Worm (Caenorhabditis elegans) whole organism, L4 larva: ENCODE data around the gene gly-6.
A peak's percentile ranks its signal among the peaks of the same experiment; 100 is the strongest.

ENCODE experiments used
- D1046.2 ChIP-seq: fragments of 200-800 bp; sonication (Bioruptor generic); IDR thresholded peaks from 2 replicates; pipeline ENCODE4 v1.3.6; 2022; ENCODE audit warnings: missing genetic modification characterization, missing compliant biosample characterization
- F10B5.3 ChIP-seq: sonication (generic microtip); optimal IDR thresholded peaks from 2 replicates; lab custom pipeline; 2016; ENCODE audit warnings: mild to moderate bottlenecking, missing genetic modification characterization, missing compliant biosample characterization
- F26F4.8 ChIP-seq: fragments of 200-800 bp; sonication (Bioruptor generic); conservative IDR thresholded peaks from 2 replicates; pipeline ENCODE4 v1.3.6; 2022; ENCODE audit warnings: missing genetic modification characterization, missing compliant biosample characterization
- F44E2.7 ChIP-seq: fragments of 200-800 bp; sonication (Bioruptor generic); IDR thresholded peaks from 2 replicates; pipeline ENCODE4 v2.1.2; 2022; ENCODE audit warnings: missing genetic modification characterization, missing compliant biosample characterization
- Y48G9A.11 ChIP-seq: fragments of 200-800 bp; sonication (Bioruptor generic); IDR thresholded peaks from 2 replicates; pipeline ENCODE4 v1.3.6; 2022; ENCODE audit warnings: missing genetic modification reagents, missing genetic modification characterization, missing compliant biosample characterization
- Y5F2A.4 ChIP-seq: fragments of 200-800 bp; sonication (Bioruptor generic); optimal IDR thresholded peaks from 2 replicates; lab custom pipeline; 2018; ENCODE audit warnings: mild to moderate bottlenecking, missing genetic modification characterization, missing compliant biosample characterization
- ZK337.2 ChIP-seq: fragments of 200-800 bp; sonication (Bioruptor generic); IDR thresholded peaks from 2 replicates; pipeline ENCODE4 v1.3.6; 2022; ENCODE audit warnings: missing genetic modification reagents, missing genetic modification characterization, missing compliant biosample characterization
- ZK546.5 ChIP-seq, 2 experiments: sonication (generic microtip); optimal IDR thresholded peaks; 2 replicates each; lab custom pipeline; 2017; ENCODE audit warnings: missing biosample characterization in 2 of 2, missing genetic modification characterization in 2 of 2
- aha-1 ChIP-seq: fragments of 150-350 bp; peaks from one replicate; lab custom pipeline; 2014; ENCODE audit warnings: missing biosample characterization, missing genetic modification characterization
- ceh-20 ChIP-seq: fragments of 200-800 bp; sonication (Bioruptor generic); IDR thresholded peaks from 2 replicates; pipeline ENCODE4 v1.3.6; 2022; ENCODE audit warnings: missing genetic modification reagents, missing genetic modification characterization, missing compliant biosample characterization
- ceh-28 ChIP-seq: fragments of 150-350 bp; optimal IDR thresholded peaks from 2 replicates; lab custom pipeline; 2014; ENCODE audit warnings: missing biosample characterization, missing genetic modification reagents, missing genetic modification characterization
- ceh-32 ChIP-seq: sonication (generic microtip); optimal IDR thresholded peaks from 2 replicates; lab custom pipeline; 2016; ENCODE audit warnings: mild to moderate bottlenecking, missing genetic modification characterization, missing compliant biosample characterization; ENCODE audit not compliant: poor library complexity
- ceh-62 ChIP-seq: sonication (generic microtip); optimal IDR thresholded peaks from 2 replicates; lab custom pipeline; 2017; ENCODE audit warnings: missing biosample characterization, missing genetic modification characterization
- ces-1 ChIP-seq: fragments of 150-350 bp; sonication (generic microtip); optimal IDR thresholded peaks from 4 replicates; lab custom pipeline; 2014; ENCODE audit warnings: missing biosample characterization, missing genetic modification reagents, missing genetic modification characterization
- dmd-9 ChIP-seq: fragments of 200-800 bp; sonication (Bioruptor generic); IDR thresholded peaks from 2 replicates; pipeline ENCODE4 v1.3.6; 2022; ENCODE audit warnings: missing genetic modification reagents, missing genetic modification characterization, missing compliant biosample characterization
- duxl-1 ChIP-seq: sonication (generic microtip); optimal IDR thresholded peaks from 2 replicates; lab custom pipeline; 2016; ENCODE audit warnings: mild to moderate bottlenecking, missing genetic modification characterization, moderate library complexity, missing compliant biosample characterization; ENCODE audit not compliant: poor library complexity
- dve-1 ChIP-seq: sonication (generic microtip); optimal IDR thresholded peaks from 2 replicates; lab custom pipeline; 2017; ENCODE audit warnings: antibody characterized with exemption, mild to moderate bottlenecking, missing genetic modification characterization, missing compliant biosample characterization; ENCODE audit not compliant: insufficient read depth
- egl-43 ChIP-seq: fragments of 200-800 bp; sonication (Bioruptor generic); IDR thresholded peaks from 2 replicates; pipeline ENCODE4 v1.3.6; 2022; ENCODE audit warnings: missing genetic modification reagents, missing genetic modification characterization, missing compliant biosample characterization
- gei-8 ChIP-seq: fragments of 200-800 bp; sonication (Bioruptor generic); optimal IDR thresholded peaks from 2 replicates; lab custom pipeline; 2018; ENCODE audit warnings: mild to moderate bottlenecking, missing genetic modification characterization, missing compliant biosample characterization
- hif-1 ChIP-seq, 2 experiments: sonication (generic microtip); optimal IDR thresholded peaks; 2 replicates each; lab custom pipeline; 2016 to 2017; ENCODE audit warnings: missing compliant biosample characterization in 2 of 2, missing genetic modification characterization in 2 of 2, missing genetic modification reagents in 2 of 2, missing genotype in 2 of 2, mild to moderate bottlenecking in 1 of 2
- hlh-30 ChIP-seq: sonication (generic microtip); optimal IDR thresholded peaks from 2 replicates; lab custom pipeline; 2017; ENCODE audit warnings: antibody characterized with exemption, mild to moderate bottlenecking, missing genetic modification characterization, missing compliant biosample characterization; ENCODE audit not compliant: insufficient read depth
- hmg-1.1 ChIP-seq: fragments of 200-800 bp; sonication (Bioruptor generic); IDR thresholded peaks from 2 replicates; pipeline ENCODE4 v1.3.6; 2022; ENCODE audit warnings: missing genetic modification reagents, missing genetic modification characterization, missing compliant biosample characterization
- lim-7 ChIP-seq: fragments of 200-800 bp; sonication (Bioruptor generic); IDR thresholded peaks from 2 replicates; pipeline ENCODE4 v1.3.6; 2022; ENCODE audit warnings: missing genetic modification characterization, missing compliant biosample characterization
- lin-1 ChIP-seq: fragments of 200-800 bp; sonication (Bioruptor generic); IDR thresholded peaks from 2 replicates; pipeline ENCODE4 v1.3.6; 2022; ENCODE audit warnings: missing genetic modification reagents, missing genetic modification characterization, missing compliant biosample characterization
- lin-29 ChIP-seq: fragments of 200-800 bp; sonication (Bioruptor generic); IDR thresholded peaks from 2 replicates; pipeline ENCODE4 v1.3.6; 2022; ENCODE audit warnings: missing genetic modification reagents, missing genetic modification characterization, missing compliant biosample characterization
- lir-3 ChIP-seq: sonication (generic microtip); optimal IDR thresholded peaks from 2 replicates; lab custom pipeline; 2016; ENCODE audit warnings: mild to moderate bottlenecking, missing genetic modification characterization, missing compliant biosample characterization
- madf-5 ChIP-seq, 2 experiments: fragments of 200-800 bp; sonication (Bioruptor generic); IDR thresholded peaks; 2 replicates each; pipeline ENCODE4 v1.3.6; 2022; ENCODE audit warnings: missing compliant biosample characterization in 2 of 2, missing genetic modification characterization in 2 of 2
- mep-1 ChIP-seq: fragments of 150-350 bp; sonication (generic microtip); optimal IDR thresholded peaks from 3 replicates; lab custom pipeline; 2014; ENCODE audit warnings: missing biosample characterization, missing genetic modification characterization
- mes-2 ChIP-seq: sonication (generic microtip); optimal IDR thresholded peaks from 2 replicates; lab custom pipeline; 2016; ENCODE audit warnings: missing genotype, mild to moderate bottlenecking, missing genetic modification characterization, missing compliant biosample characterization; ENCODE audit not compliant: poor library complexity, severe bottlenecking
- nhr-10 ChIP-seq: fragments of 150-350 bp; optimal IDR thresholded peaks from 2 replicates; lab custom pipeline; 2014; ENCODE audit warnings: missing biosample characterization, missing genetic modification characterization
- nhr-28 ChIP-seq: fragments of 150-350 bp; optimal IDR thresholded peaks from 2 replicates; lab custom pipeline; 2014; ENCODE audit warnings: missing biosample characterization, missing genetic modification characterization
- pha-4 ChIP-seq, 2 experiments: fragments of 150-350 bp in 1 of 2; fragments of 200-800 bp in 1 of 2; sonication (Bioruptor generic) in 1 of 2; IDR thresholded peaks in 1 of 2; optimal IDR thresholded peaks in 1 of 2; 2 replicates each; pipeline versions ENCODE4 v1.3.6 to Lab custom; 2014 to 2022; ENCODE audit warnings: missing genetic modification characterization in 2 of 2, missing genetic modification reagents in 2 of 2, missing biosample characterization in 1 of 2, missing compliant biosample characterization in 1 of 2
- rbr-2 ChIP-seq: sonication (generic microtip); optimal IDR thresholded peaks from 2 replicates; lab custom pipeline; 2016; ENCODE audit warnings: missing genotype, missing genetic modification characterization, missing compliant biosample characterization
- snpc-1.2 ChIP-seq: fragments of 200-800 bp; sonication (Bioruptor generic); IDR thresholded peaks from 2 replicates; pipeline ENCODE4 v1.3.6; 2022; ENCODE audit warnings: missing genetic modification reagents, missing genetic modification characterization, missing compliant biosample characterization
- unc-130 ChIP-seq: sonication (generic microtip); optimal IDR thresholded peaks from 2 replicates; lab custom pipeline; 2016; ENCODE audit warnings: missing genetic modification reagents, missing genetic modification characterization, missing compliant biosample characterization
- unc-39 ChIP-seq: sonication (generic microtip); optimal IDR thresholded peaks from 2 replicates; lab custom pipeline; 2017; ENCODE audit warnings: missing biosample characterization, missing genetic modification characterization
- unc-62 ChIP-seq, 3 experiments: fragments of 150-350 bp in 1 of 3; sonication (generic microtip); optimal IDR thresholded peaks in 2 of 3; peaks in 1 of 3; 1 replicate in 1 of 3; 2 replicates in 2 of 3; lab custom pipeline; 2014 to 2017; ENCODE audit warnings: missing biosample characterization in 3 of 3, missing genetic modification characterization in 3 of 3, missing genetic modification reagents in 3 of 3, missing genotype in 1 of 3
- zfp-3 ChIP-seq: fragments of 200-800 bp; sonication (Bioruptor generic); conservative IDR thresholded peaks from 2 replicates; pipeline ENCODE4 v1.3.6; 2022; ENCODE audit warnings: missing genetic modification reagents, missing genetic modification characterization, missing compliant biosample characterization
- zip-11 ChIP-seq: fragments of 200-800 bp; sonication (Bioruptor generic); IDR thresholded peaks from 2 replicates; pipeline ENCODE4 v1.3.6; 2022; ENCODE audit warnings: missing genetic modification characterization, missing compliant biosample characterization

The gly-6 gene

ce11 chrIII:4362332-4362731 is 31.3 kb upstream of the gly-6 start (continued):
- TF ChIP-seq pha-4 (GFP tag; IDR thresholded peaks at IDR 0.05; lab: Robert Waterston, UW) (peak; percentile 46; the same call in 1 of the 2 replicates), pha-4 (tag; optimal IDR thresholded peaks at IDR 0.05; lab: Kevin White, UChicago) (no peak), aha-1 (tag; lab: Kevin White, UChicago) (no peak), snpc-1.2 (GFP tag; lab: Robert Waterston, UW) (0 out of 2 replicates have a peak, but pooled peaks have one; percentile 25), hif-1 (tag; optimal IDR thresholded peaks at IDR 0.05; lab: Kevin White, UChicago) (peak in 1 of 2 experiments; percentile 1), ceh-32 (tag; lab: Kevin White, UChicago) (no peak), lin-1 (GFP tag; lab: Robert Waterston, UW) (0 out of 2 replicates have a peak, but pooled peaks have one; percentile 20), madf-5 (GFP tag; IDR thresholded peaks at IDR 0.05; lab: Robert Waterston, UW) (0 out of 4 replicates have a peak, but pooled peaks of 1 of the 2 experiments have one; percentile 18), F26F4.8 (GFP tag; lab: Robert Waterston, UW) (no peak), Y48G9A.11 (GFP tag; lab: Robert Waterston, UW) (peak; percentile 63; the same call in 1 of the 2 replicates), lir-3 (tag; lab: Kevin White, UChicago) (peak; percentile 22), nhr-28 (tag; lab: Kevin White, UChicago) (no peak), zfp-3 (GFP tag; lab: Robert Waterston, UW) (no peak), lin-29 (GFP tag; lab: Robert Waterston, UW) (0 out of 2 replicates have a peak, but pooled peaks have one; percentile 16), mes-2 (tag; lab: Kevin White, UChicago) (peak; percentile 63), ceh-62 (tag; lab: Kevin White, UChicago) (no peak), D1046.2 (GFP tag; lab: Robert Waterston, UW) (no peak), F44E2.7 (GFP tag; lab: Robert Waterston, UW) (0 out of 2 replicates have a peak, but pooled peaks have one; percentile 34), hmg-1.1 (GFP tag; lab: Robert Waterston, UW) (0 out of 2 replicates have a peak, but pooled peaks have one; percentile 36), hlh-30 (peak; percentile 19), zip-11 (no peak), dve-1 (tag; lab: Kevin White, UChicago) (peak; percentile 41), ceh-28 (tag; lab: Kevin White, UChicago) (no peak), ZK546.5 (tag; optimal IDR thresholded peaks at IDR 0.05; lab: Kevin White, UChicago) (no peak), dmd-9 (GFP tag; lab: Robert Waterston, UW) (0 out of 2 replicates have a peak, but pooled peaks have one; percentile 43), lim-7 (GFP tag; lab: Robert Waterston, UW) (peak; percentile 73; the same call in 1 of the 2 replicates), duxl-1 (tag; lab: Kevin White, UChicago) (peak; percentile 35)

- TF ChIP-seq rbr-2 (tag; lab: Kevin White, UChicago) (no peak), nhr-10 (tag; lab: Kevin White, UChicago) (no peak)
These were observed 28.9 kb upstream of the gly-6 start for ce11 chrIII:4359900-4360299.

ce11 chrIII:4359208-4359607 is 28.2 kb upstream of the gly-6 start:
- TF ChIP-seq gei-8 (GFP tag; lab: Kevin White, UChicago) = no peak
- no peak for TF ChIP-seq egl-43 (GFP tag; lab: Robert Waterston, UW)
- TF ChIP-seq unc-130 (GFP tag; lab: Kevin White, UChicago) = no peak
- peak; percentile 70 for TF ChIP-seq aha-1 (tag; lab: Kevin White, UChicago)
- no peak for TF ChIP-seq rbr-2 (tag; lab: Kevin White, UChicago)
- no peak for TF ChIP-seq F10B5.3
- TF ChIP-seq unc-62 (GFP tag; optimal IDR thresholded peaks at IDR 0.05 in 1 of 2; lab: Kevin White, UChicago) = peak in 1 of 2 experiments; percentile 42
- no peak for TF ChIP-seq unc-62 (tag; optimal IDR thresholded peaks at IDR 0.05; lab: Kevin White, UChicago)
- TF ChIP-seq ZK337.2 (GFP tag; lab: Robert Waterston, UW) = no peak
- TF ChIP-seq F44E2.7 (GFP tag; lab: Robert Waterston, UW) = no peak
- no peak for TF ChIP-seq ceh-62 (tag; lab: Kevin White, UChicago)
- no peak for TF ChIP-seq Y5F2A.4 (GFP tag; lab: Kevin White, UChicago)
- TF ChIP-seq ces-1 (GFP tag; lab: Kevin White, UChicago) = no peak
- no peak for TF ChIP-seq lin-1 (GFP tag; lab: Robert Waterston, UW)
- TF ChIP-seq mep-1 (tag; lab: Kevin White, UChicago) = no peak
- no peak for TF ChIP-seq ceh-20 (GFP tag; lab: Robert Waterston, UW)
- no peak for TF ChIP-seq unc-39
- TF ChIP-seq Y48G9A.11 (GFP tag; lab: Robert Waterston, UW) = no peak
